Fruit fly (Drosophila melanogaster): ENCODE results near the gene Sec61gamma.

Sec61gamma gene

dm6 chrX:19603953-19604352 lies 39.2 kb upstream of the Sec61gamma start (continued):
- TF ChIP-seq CG11695 (GFP tag; IDR thresholded peaks at IDR 0.05) (peak; percentile 65; the same call in 2 of the 3 replicates), pzg (GFP tag; optimal IDR thresholded peaks at IDR 0.05) (no peak), H15 (GFP tag; IDR thresholded peaks at IDR 0.05) (peak; percentile 69; the same call in 2 of the 3 replicates), Doc3 (GFP tag; IDR thresholded peaks at IDR 0.05; ENCODE audit: partially characterized antibody) (no peak), CG1603 (tag; optimal IDR thresholded peaks at IDR 0.05) (peak; percentile 79), CG7987 (GFP tag; optimal IDR thresholded peaks at IDR 0.05) (no peak), CG9609 (GFP tag; optimal IDR thresholded peaks at IDR 0.05) (no peak), al (GFP tag; IDR thresholded peaks at IDR 0.05) (peak; percentile 87), bab2 (GFP tag; optimal IDR thresholded peaks at IDR 0.05) (peak; percentile 43), CG10209 (GFP tag; optimal IDR thresholded peaks at IDR 0.05) (peak; percentile 59), CG10147 (GFP tag; optimal IDR thresholded peaks at IDR 0.05) (peak; percentile 60), vnd (GFP tag; IDR thresholded peaks at IDR 0.05; ENCODE audit: partially characterized antibody) (no peak), CG7357 (GFP tag; IDR thresholded peaks at IDR 0.05) (peak; percentile 56; the same call in 1 of the 3 replicates), eve (GFP tag; optimal IDR thresholded peaks at IDR 0.05) (no peak), Mrtf (GFP tag; IDR thresholded peaks at IDR 0.05) (peak; percentile 72; the same call in 1 of the 3 replicates), CG9797 (GFP tag; optimal IDR thresholded peaks at IDR 0.05) (no peak), CG10321 (GFP tag; IDR thresholded peaks at IDR 0.05) (no peak), schlank (tag; optimal IDR thresholded peaks at IDR 0.05) (peak; percentile 77), CG8478 (optimal IDR thresholded peaks at IDR 0.05) (no peak), Bteb2 (GFP tag; optimal IDR thresholded peaks at IDR 0.05) (peak; percentile 8), seq (GFP tag; IDR thresholded peaks at IDR 0.05) (peak; percentile 76), Dip3 (GFP tag; optimal IDR thresholded peaks at IDR 0.05) (peak; percentile 51), Lhr (GFP tag; optimal IDR thresholded peaks at IDR 0.05) (peak; percentile 25), ac (GFP tag; optimal IDR thresholded peaks at IDR 0.05) (no peak), dimm (GFP tag; IDR thresholded peaks at IDR 0.05) (peak; percentile 36; the same call in 1 of the 2 replicates), pb (GFP tag; optimal IDR thresholded peaks at IDR 0.05) (no peak), Poxn (GFP tag; IDR thresholded peaks at IDR 0.05) (peak; percentile 68; the same call in 1 of the 2 replicates), CG4328 (GFP tag; optimal IDR thresholded peaks at IDR 0.05) (peak; percentile 49), nerfin-2 (GFP tag; IDR thresholded peaks at IDR 0.05; ENCODE audit: partially characterized antibody) (no peak), CG3995 (GFP tag; optimal IDR thresholded peaks at IDR 0.05) (peak; percentile 6), Pdp1 (GFP tag; optimal IDR thresholded peaks at IDR 0.05) (peak; percentile 64 to 78), CG6175 (GFP tag; IDR thresholded peaks at IDR 0.05) (peak; percentile 74), CG10979 (tag; optimal IDR thresholded peaks at IDR 0.05) (peak; percentile 65), CG7928 (GFP tag; optimal IDR thresholded peaks at IDR 0.05) (peak; percentile 16), vfl (GFP tag; optimal IDR thresholded peaks at IDR 0.05) (peak; percentile 29), CG3065 (GFP tag; optimal IDR thresholded peaks at IDR 0.05) (peak; percentile 19), ab (GFP tag; optimal IDR thresholded peaks at IDR 0.05) (no peak), gce (GFP tag; IDR thresholded peaks at IDR 0.05) (peak; percentile 60; the same call in 1 of the 3 replicates), CG10959 (GFP tag; IDR thresholded peaks at IDR 0.05) (peak; percentile 73), HLHmδ (GFP tag; optimal IDR thresholded peaks at IDR 0.05) (no peak), lilli (GFP tag; optimal IDR thresholded peaks at IDR 0.05) (peak; percentile 85), wor (GFP tag; IDR thresholded peaks at IDR 0.05) (peak; percentile 48; the same call in 1 of the 2 replicates), chn (GFP tag; optimal IDR thresholded peaks at IDR 0.05) (peak; percentile 60), gt (GFP tag; IDR thresholded peaks at IDR 0.05) (peak; percentile 35; the same call in 1 of the 2 replicates), ttk (GFP tag; IDR thresholded peaks at IDR 0.05) (0 out of 2 replicates have a peak, but pooled peaks have one; percentile 56), E2f1 (GFP tag; IDR thresholded peaks at IDR 0.05) (peak; percentile 70), ken (GFP tag; IDR thresholded peaks at IDR 0.05) (peak; percentile 71), CG9876 (GFP tag; optimal IDR thresholded peaks at IDR 0.05) (no peak), peb (GFP tag; IDR thresholded peaks at IDR 0.05) (peak; percentile 40; the same call in 1 of the 2 replicates), Hmr (GFP tag; optimal IDR thresholded peaks at IDR 0.05) (peak; percentile 83), Opbp (GFP tag; IDR thresholded peaks at IDR 0.05; ENCODE audit: partially characterized antibody) (no peak)

All from whole organism, embryonic.